Fruit fly (Drosophila melanogaster) whole organism, pupa: ENCODE results near the gene CG4438.

Experiments
- CG12605 ChIP-seq: fragments of 200-800 bp; sonication (Bioruptor generic); IDR thresholded peaks from 2 replicates; pipeline ENCODE4 v1.3.6; 2022; ENCODE audit warnings: missing biosample characterization, missing genetic modification characterization
- CG15710 ChIP-seq: fragments of 200-800 bp; sonication (Bioruptor generic); optimal IDR thresholded peaks from 2 replicates; lab custom pipeline; 2018; ENCODE audit warnings: missing biosample characterization, mild to moderate bottlenecking, missing genetic modification characterization, moderate library complexity
- CG34367 ChIP-seq: fragments of 200-800 bp; sonication (Bioruptor generic); optimal IDR thresholded peaks from 2 replicates; lab custom pipeline; 2018; ENCODE audit warnings: missing biosample characterization, mild to moderate bottlenecking, missing genetic modification characterization
- Ets98B ChIP-seq: fragments of 200-800 bp; sonication (Bioruptor generic); IDR thresholded peaks from 2 replicates; pipeline ENCODE4 v1.3.6; 2022; ENCODE audit warnings: missing biosample characterization, missing genetic modification characterization
- Pif1A ChIP-seq: fragments of 200-800 bp; sonication (Bioruptor generic); optimal IDR thresholded peaks from 3 replicates; lab custom pipeline; 2016; ENCODE audit warnings: missing biosample characterization, missing genetic modification characterization
- fd96Ca ChIP-seq: fragments of 200-800 bp; sonication (Bioruptor generic); IDR thresholded peaks from 3 replicates; pipeline ENCODE4 v1.3.6; 2022; ENCODE audit warnings: missing biosample characterization, missing genetic modification characterization
- rn ChIP-seq: fragments of 200-800 bp; sonication (Bioruptor generic); IDR thresholded peaks from 2 replicates; pipeline ENCODE4 v1.3.6; 2022; ENCODE audit warnings: missing biosample characterization, missing genetic modification characterization

- TF ChIP-seq CG34367 (tag; lab: Kevin White, UChicago), result no peak
- TF ChIP-seq CG12605 (GFP tag; lab: Robert Waterston, UW), result no peak
- no peak for TF ChIP-seq Ets98B (GFP tag; lab: Robert Waterston, UW)
- no peak for TF ChIP-seq fd96Ca (GFP tag; lab: Robert Waterston, UW)
- TF ChIP-seq Pif1A (GFP tag; lab: Kevin White, UChicago), result no peak
- no peak for TF ChIP-seq rn (GFP tag; lab: Robert Waterston, UW)
- TF ChIP-seq CG15710 (tag; lab: Kevin White, UChicago), result no peak
Observed at dm6 chr2L:9420660-9421059, 22.9 kb upstream of the CG4438 start.
